Fruit fly (Drosophila melanogaster) whole organism, embryonic: Measurements from ENCODE around the gene mRpL14.

ENCODE experiments used
- Ada2b ChIP-seq: fragments of 200-800 bp; sonication (Bioruptor generic); IDR thresholded peaks from 2 replicates; pipeline ENCODE4 v1.3.6; 2022; ENCODE audit warnings: missing biosample characterization, missing genetic modification characterization
- Adf1 ChIP-seq: fragments of 200-800 bp; sonication (Bioruptor generic); IDR thresholded peaks from 2 replicates; pipeline ENCODE4 v1.3.6; 2022; ENCODE audit warnings: missing biosample characterization, missing genetic modification characterization
- Asciz ChIP-seq: fragments of 200-800 bp; sonication (Bioruptor generic); optimal IDR thresholded peaks from 2 replicates; lab custom pipeline; 2017; ENCODE audit warnings: missing biosample characterization, mild to moderate bottlenecking, missing genetic modification characterization, missing genetic modification reagents
- Atf3 ChIP-seq: fragments of 200-800 bp; sonication (Bioruptor generic); optimal IDR thresholded peaks from 3 replicates; lab custom pipeline; 2016; ENCODE audit warnings: missing biosample characterization, missing genetic modification characterization
- CG10565 ChIP-seq: fragments of 200-800 bp; sonication (Bioruptor generic); optimal IDR thresholded peaks from 3 replicates; lab custom pipeline; 2016; ENCODE audit warnings: missing biosample characterization, mild to moderate bottlenecking, missing genetic modification characterization
- CG10959 ChIP-seq: fragments of 200-800 bp; sonication (Bioruptor generic); IDR thresholded peaks from 2 replicates; pipeline ENCODE4 v1.3.6; 2022; ENCODE audit warnings: missing biosample characterization, missing genetic modification characterization
- CG12391 ChIP-seq: fragments of 200-800 bp; sonication (Bioruptor generic); optimal IDR thresholded peaks from 3 replicates; lab custom pipeline; 2018; ENCODE audit warnings: missing biosample characterization, mild to moderate bottlenecking, missing genetic modification characterization, moderate library complexity
- CG12744 ChIP-seq: fragments of 200-800 bp; sonication (Bioruptor generic); optimal IDR thresholded peaks from 2 replicates; lab custom pipeline; 2016; ENCODE audit warnings: missing biosample characterization, missing genetic modification characterization
- CG12769 ChIP-seq: fragments of 200-800 bp; sonication (Bioruptor generic); optimal IDR thresholded peaks from 2 replicates; lab custom pipeline; 2019; ENCODE audit warnings: missing biosample characterization, mild to moderate bottlenecking, missing genetic modification characterization, moderate library complexity
- CG15269 ChIP-seq: fragments of 200-800 bp; sonication (Bioruptor generic); optimal IDR thresholded peaks from 2 replicates; lab custom pipeline; 2018; ENCODE audit warnings: missing biosample characterization, mild to moderate bottlenecking, missing genetic modification characterization, moderate library complexity
- CG16863 ChIP-seq: fragments of 200-800 bp; sonication (Bioruptor generic); optimal IDR thresholded peaks from 3 replicates; lab custom pipeline; 2016; ENCODE audit warnings: missing biosample characterization, missing genetic modification characterization
- CG17385 ChIP-seq: fragments of 200-800 bp; sonication (Bioruptor generic); optimal IDR thresholded peaks from 3 replicates; lab custom pipeline; 2018; ENCODE audit warnings: missing biosample characterization, mild to moderate bottlenecking, missing genetic modification characterization
- CG17568 ChIP-seq: fragments of 200-800 bp; sonication (Bioruptor generic); optimal IDR thresholded peaks from 2 replicates; lab custom pipeline; 2018; ENCODE audit warnings: missing biosample characterization, mild to moderate bottlenecking, missing genetic modification characterization, moderate library complexity
- CG18619 ChIP-seq: fragments of 200-800 bp; sonication (Bioruptor generic); optimal IDR thresholded peaks from 3 replicates; lab custom pipeline; 2017; ENCODE audit warnings: missing biosample characterization, mild to moderate bottlenecking, missing genetic modification characterization
- CG18764 ChIP-seq: fragments of 200-800 bp; sonication (Bioruptor generic); optimal IDR thresholded peaks from 3 replicates; lab custom pipeline; 2016; ENCODE audit warnings: missing biosample characterization, missing genetic modification characterization
- CG2116 ChIP-seq: fragments of 200-800 bp; sonication (Bioruptor generic); optimal IDR thresholded peaks from 3 replicates; lab custom pipeline; 2018; ENCODE audit warnings: missing biosample characterization, mild to moderate bottlenecking, missing genetic modification characterization
- CG3838 ChIP-seq: fragments of 200-800 bp; sonication (Bioruptor generic); optimal IDR thresholded peaks from 3 replicates; lab custom pipeline; 2016; ENCODE audit warnings: missing biosample characterization, missing genetic modification characterization
- CG4360 ChIP-seq: fragments of 200-800 bp; sonication (Bioruptor generic); IDR thresholded peaks from 2 replicates; pipeline ENCODE4 v1.3.6; 2022; ENCODE audit warnings: missing biosample characterization, missing genetic modification characterization
- CG4854 ChIP-seq: fragments of 200-800 bp; sonication (Bioruptor generic); optimal IDR thresholded peaks from 2 replicates; lab custom pipeline; 2016; ENCODE audit warnings: missing biosample characterization, missing genetic modification characterization, inconsistent platforms
- CG5953 ChIP-seq: fragments of 200-800 bp; sonication (Bioruptor generic); IDR thresholded peaks from 2 replicates; pipeline ENCODE4 v1.3.6; 2022; ENCODE audit warnings: missing biosample characterization, missing genetic modification characterization
- CG6854 ChIP-seq: fragments of 200-800 bp; sonication (Bioruptor generic); optimal IDR thresholded peaks from 3 replicates; lab custom pipeline; 2017; ENCODE audit warnings: missing biosample characterization, mild to moderate bottlenecking, missing genetic modification characterization
- CG8388 ChIP-seq: fragments of 200-800 bp; sonication (Bioruptor generic); optimal IDR thresholded peaks from 2 replicates; lab custom pipeline; 2019; ENCODE audit warnings: missing biosample characterization, mild to moderate bottlenecking, missing genetic modification characterization, moderate library complexity
- CG8765 ChIP-seq: fragments of 200-800 bp; sonication (Bioruptor generic); IDR thresholded peaks from 2 replicates; pipeline ENCODE4 v1.3.6; 2022; ENCODE audit warnings: missing biosample characterization, missing genetic modification characterization
- CG9609 ChIP-seq: fragments of 200-800 bp; sonication (Bioruptor generic); optimal IDR thresholded peaks from 3 replicates; lab custom pipeline; 2016; ENCODE audit warnings: missing biosample characterization, missing genetic modification characterization
- Dek ChIP-seq: fragments of 200-800 bp; sonication (Bioruptor generic); optimal IDR thresholded peaks from 3 replicates; lab custom pipeline; 2019; ENCODE audit warnings: missing biosample characterization, mild to moderate bottlenecking, missing genetic modification characterization, moderate library complexity
- Doc2 ChIP-seq: fragments of 200-800 bp; sonication (Bioruptor generic); IDR thresholded peaks from 2 replicates; pipeline ENCODE4 v1.3.6; 2022; ENCODE audit warnings: missing biosample characterization, missing genetic modification characterization
- Ets65A ChIP-seq: fragments of 200-800 bp; sonication (Bioruptor generic); peaks from one replicate; lab custom pipeline; 2016; ENCODE audit warnings: missing biosample characterization, missing genetic modification characterization
- Lhr ChIP-seq: fragments of 200-800 bp; sonication (Bioruptor generic); optimal IDR thresholded peaks from 3 replicates; lab custom pipeline; 2017; ENCODE audit warnings: mild to moderate bottlenecking, missing biosample characterization, missing genetic modification reagents, missing genetic modification characterization
- Lpt ChIP-seq: fragments of >200 bp; optimal IDR thresholded peaks from 2 replicates; lab custom pipeline; 2018; ENCODE audit warnings: missing biosample characterization, missing genetic modification characterization
- Meics ChIP-seq: fragments of 200-800 bp; sonication (Bioruptor generic); optimal IDR thresholded peaks from 2 replicates; lab custom pipeline; 2017; ENCODE audit warnings: missing biosample characterization, mild to moderate bottlenecking, missing genetic modification characterization
- NC2α ChIP-seq: fragments of 200-800 bp; sonication (Bioruptor generic); optimal IDR thresholded peaks from 2 replicates; lab custom pipeline; 2016; ENCODE audit warnings: missing biosample characterization, missing genetic modification characterization
- Scr ChIP-seq: fragments of 200-800 bp; sonication (Bioruptor generic); IDR thresholded peaks from 2 replicates; pipeline ENCODE4 v1.3.6; 2022; ENCODE audit warnings: missing biosample characterization, missing genetic modification characterization; ENCODE audit not compliant: partially characterized antibody
- Xbp1 ChIP-seq: fragments of 200-800 bp; sonication (Bioruptor generic); optimal IDR thresholded peaks from 3 replicates; lab custom pipeline; 2016; ENCODE audit warnings: missing biosample characterization, mild to moderate bottlenecking, missing genetic modification characterization
- al ChIP-seq: fragments of 200-800 bp; sonication (Bioruptor generic); IDR thresholded peaks from 2 replicates; pipeline ENCODE4 v1.3.6; 2022; ENCODE audit warnings: missing biosample characterization, missing genetic modification characterization
- ash1 ChIP-seq: fragments of 200-800 bp; sonication (Bioruptor generic); optimal IDR thresholded peaks from 2 replicates; lab custom pipeline; 2018; ENCODE audit warnings: missing biosample characterization, mild to moderate bottlenecking, missing genetic modification characterization
- caup ChIP-seq: fragments of 200-800 bp; sonication (Bioruptor generic); optimal IDR thresholded peaks from 3 replicates; lab custom pipeline; 2017; ENCODE audit warnings: missing biosample characterization, mild to moderate bottlenecking, missing genetic modification characterization, moderate library complexity; ENCODE audit not compliant: severe bottlenecking
- dimm ChIP-seq: fragments of 200-800 bp; sonication (Bioruptor generic); IDR thresholded peaks from 2 replicates; pipeline ENCODE4 v1.3.6; 2022; ENCODE audit warnings: missing biosample characterization, missing genetic modification characterization
- disco-r ChIP-seq: fragments of 200-800 bp; sonication (Bioruptor generic); optimal IDR thresholded peaks from 2 replicates; lab custom pipeline; 2016; ENCODE audit warnings: missing biosample characterization, missing genetic modification characterization
- dmrt11E ChIP-seq: fragments of 200-800 bp; sonication (Bioruptor generic); optimal IDR thresholded peaks from 3 replicates; lab custom pipeline; 2018; ENCODE audit warnings: missing biosample characterization, mild to moderate bottlenecking, missing genetic modification characterization, moderate library complexity
- emc ChIP-seq: fragments of 200-800 bp; sonication (Bioruptor generic); optimal IDR thresholded peaks from 2 replicates; lab custom pipeline; 2016; ENCODE audit warnings: missing biosample characterization, missing genetic modification characterization
- eve ChIP-seq, 2 experiments: fragments of >200 bp; optimal IDR thresholded peaks; 2 replicates each; lab custom pipeline; 2017; ENCODE audit warnings: missing biosample characterization in 2 of 2, missing genetic modification characterization in 2 of 2
- gsb-n ChIP-seq: fragments of 200-800 bp; sonication (Bioruptor generic); optimal IDR thresholded peaks from 3 replicates; lab custom pipeline; 2018; ENCODE audit warnings: missing biosample characterization, mild to moderate bottlenecking, missing genetic modification characterization
- hbn ChIP-seq: fragments of 200-800 bp; sonication (Bioruptor generic); IDR thresholded peaks from 2 replicates; pipeline ENCODE4 v1.3.6; 2022; ENCODE audit warnings: missing biosample characterization, missing genetic modification characterization; ENCODE audit not compliant: partially characterized antibody
- klu ChIP-seq: fragments of 200-800 bp; sonication (Bioruptor generic); IDR thresholded peaks from 2 replicates; pipeline ENCODE4 v1.3.6; 2022; ENCODE audit warnings: missing biosample characterization, missing genetic modification characterization
- lilli ChIP-seq: fragments of 200-800 bp; sonication (Bioruptor generic); optimal IDR thresholded peaks from 3 replicates; lab custom pipeline; 2016; ENCODE audit warnings: missing biosample characterization, missing genetic modification characterization
- mirr ChIP-seq: fragments of 200-800 bp; sonication (Bioruptor generic); optimal IDR thresholded peaks from 3 replicates; lab custom pipeline; 2018; ENCODE audit warnings: missing biosample characterization, mild to moderate bottlenecking, missing genetic modification characterization
- oc ChIP-seq: fragments of 200-800 bp; sonication (Bioruptor generic); optimal IDR thresholded peaks from 2 replicates; lab custom pipeline; 2018; ENCODE audit warnings: missing biosample characterization, mild to moderate bottlenecking, missing genetic modification characterization, moderate library complexity
- slbo ChIP-seq: fragments of 200-800 bp; sonication (Bioruptor generic); IDR thresholded peaks from 2 replicates; pipeline ENCODE4 v1.3.6; 2022; ENCODE audit warnings: missing biosample characterization, missing genetic modification characterization
- vfl ChIP-seq: fragments of 200-800 bp; sonication (Bioruptor generic); optimal IDR thresholded peaks from 2 replicates; lab custom pipeline; 2016; ENCODE audit warnings: missing biosample characterization, missing genetic modification characterization
- vnd ChIP-seq: fragments of 200-800 bp; sonication (Bioruptor generic); IDR thresholded peaks from 3 replicates; pipeline ENCODE4 v1.3.6; 2022; ENCODE audit warnings: missing biosample characterization, missing genetic modification characterization; ENCODE audit not compliant: partially characterized antibody

The mRpL14 gene

DNA sequence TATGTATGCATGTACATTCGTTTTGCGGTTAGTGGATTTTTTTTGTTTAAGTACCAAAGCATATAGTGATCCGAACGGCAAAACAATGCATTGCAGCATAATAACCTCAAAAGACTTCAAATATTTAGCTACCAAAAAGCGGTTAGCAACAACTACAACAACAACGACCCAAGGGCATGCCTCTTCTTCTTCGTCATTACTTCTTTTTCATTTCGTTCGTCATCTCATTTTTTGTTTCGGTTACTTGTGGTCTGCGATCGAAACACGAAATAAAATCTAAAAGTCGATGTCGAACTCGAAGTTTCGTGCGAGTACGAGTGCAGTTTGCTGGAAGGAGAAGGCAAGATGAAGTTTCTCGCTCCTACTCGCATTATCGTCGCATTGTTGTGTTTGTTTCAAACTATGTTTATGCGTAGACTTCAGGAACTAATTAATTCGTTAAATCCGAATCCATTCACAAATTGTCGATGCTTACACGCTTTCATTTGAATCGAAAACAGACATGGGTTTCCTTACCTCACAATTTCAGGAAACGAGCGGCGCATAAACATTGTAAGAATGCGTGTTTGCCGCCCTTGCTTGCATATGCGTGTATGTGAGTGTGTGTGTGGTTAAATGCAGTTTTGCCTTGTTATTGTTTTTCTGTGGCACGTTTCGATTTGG lies 45.6 kb downstream of the mRpL14 start (continued):
- TF ChIP-seq CG17385 (GFP tag; lab: Kevin White, UChicago) (peak; percentile 79), Scr (no peak), CG18764 (GFP tag; lab: Kevin White, UChicago) (peak; percentile 66), caup (GFP tag; lab: Kevin White, UChicago) (peak; percentile 27), disco-r (GFP tag; lab: Kevin White, UChicago) (peak; percentile 53), Lpt (GFP tag; lab: Kevin White, UChicago) (no peak), Adf1 (GFP tag; lab: Robert Waterston, UW) (no peak), klu (no peak), Dek (tag; lab: Kevin White, UChicago) (peak; percentile 43), Xbp1 (GFP tag; lab: Kevin White, UChicago) (peak; percentile 80), mirr (GFP tag; lab: Kevin White, UChicago) (no peak), CG18619 (GFP tag; lab: Kevin White, UChicago) (peak; percentile 47), CG2116 (GFP tag; lab: Kevin White, UChicago) (peak; percentile 28), CG3838 (GFP tag; lab: Kevin White, UChicago) (peak; percentile 41), Atf3 (GFP tag; lab: Kevin White, UChicago) (peak; percentile 81), slbo (peak; percentile 47; the same call in 1 of the 2 replicates), hbn (GFP tag; lab: Robert Waterston, UW) (no peak), CG9609 (peak; percentile 58), Ets65A (peak; percentile 92), CG10565 (GFP tag; lab: Kevin White, UChicago) (no peak), CG12744 (GFP tag; lab: Kevin White, UChicago) (peak; percentile 49), CG15269 (peak; percentile 76), dmrt11E (tag; lab: Kevin White, UChicago) (peak; percentile 95), CG12391 (tag; lab: Kevin White, UChicago) (peak; percentile 91), CG10959 (GFP tag; lab: Robert Waterston, UW) (peak; percentile 84), gsb-n (tag; lab: Kevin White, UChicago) (peak; percentile 91), lilli (GFP tag; lab: Kevin White, UChicago) (peak; percentile 75), Lhr (GFP tag; lab: Kevin White, UChicago) (peak; percentile 49), dimm (peak; percentile 58; the same call in 1 of the 2 replicates), emc (GFP tag; lab: Kevin White, UChicago) (peak; percentile 10), CG4360 (GFP tag; lab: Robert Waterston, UW) (peak; percentile 80), al (GFP tag; lab: Robert Waterston, UW) (no peak), eve (GFP tag; optimal IDR thresholded peaks at IDR 0.05; lab: Kevin White, UChicago) (peak; percentile 54 to 95), CG4854 (GFP tag; lab: Kevin White, UChicago) (peak; percentile 38), CG12769 (tag; lab: Kevin White, UChicago) (peak; percentile 67), Meics (GFP tag; lab: Kevin White, UChicago) (peak; percentile 27), Ada2b (GFP tag; lab: Robert Waterston, UW) (peak; percentile 72), CG8388 (GFP tag; lab: Kevin White, UChicago) (peak; percentile 88), Doc2 (GFP tag; lab: Robert Waterston, UW) (no peak), Asciz (GFP tag; lab: Kevin White, UChicago) (peak; percentile 78), CG8765 (GFP tag; lab: Robert Waterston, UW) (peak; percentile 73), CG6854 (GFP tag; lab: Kevin White, UChicago) (peak; percentile 20), CG16863 (GFP tag; lab: Kevin White, UChicago) (peak; percentile 81), oc (tag; lab: Kevin White, UChicago) (peak; percentile 89), vnd (GFP tag; lab: Robert Waterston, UW) (no peak), vfl (GFP tag; lab: Kevin White, UChicago) (peak; percentile 29), CG17568 (peak; percentile 74), ash1 (GFP tag; lab: Kevin White, UChicago) (no peak), NC2α (GFP tag; lab: Kevin White, UChicago) (peak; percentile 79), CG5953 (GFP tag; lab: Robert Waterston, UW) (peak; percentile 77)
